Worm (Caenorhabditis elegans) whole organism, L3 larva: ENCODE measurements around the gene arrd-18.

Source experiments
- egl-27 ChIP-seq: sonication (generic microtip); optimal IDR thresholded peaks from 4 replicates; lab custom pipeline; 2017; ENCODE audit warnings: missing biosample characterization, missing genetic modification reagents, missing genetic modification characterization
- lin-39 ChIP-seq: fragments of 150-350 bp; optimal IDR thresholded peaks from 2 replicates; lab custom pipeline; 2018; ENCODE audit warnings: missing biosample characterization, missing genetic modification reagents, missing genetic modification characterization
- nhr-11 ChIP-seq: fragments of 150-350 bp; optimal IDR thresholded peaks from 2 replicates; lab custom pipeline; 2014; ENCODE audit warnings: missing biosample characterization, missing genetic modification characterization

DNA sequence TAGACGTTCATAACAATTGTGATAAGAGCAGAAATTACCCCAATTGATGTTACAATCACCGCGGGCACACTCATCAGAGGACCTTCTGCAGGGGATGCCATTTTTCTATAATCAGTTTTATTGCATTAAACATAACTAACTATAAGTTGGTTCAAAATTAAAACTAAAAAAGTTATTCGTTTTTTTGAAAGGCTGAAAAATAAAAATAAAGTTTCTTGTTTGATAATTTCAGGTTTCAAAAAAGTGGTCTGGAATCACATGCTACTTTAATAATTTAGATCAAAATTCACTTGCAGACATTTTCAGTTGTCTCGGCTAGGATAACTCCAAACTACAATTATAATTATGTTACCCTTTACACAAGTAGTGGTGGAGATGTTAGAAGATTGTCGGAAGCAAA is 10.0 kb downstream of the arrd-18 start, which contains the start of gene srbc-1:
- TF ChIP-seq lin-39 (tag; lab: Kevin White, UChicago) (no peak), nhr-11 (tag; lab: Kevin White, UChicago) (no peak), egl-27 (no peak)
